Fruit fly (Drosophila melanogaster) whole organism, embryonic: Measurements from ENCODE around the gene CG17855.

Experiments used
- Bgb ChIP-seq: fragments of 200-800 bp; sonication (Bioruptor generic); IDR thresholded peaks from 2 replicates; pipeline ENCODE4 v1.3.6; 2022; ENCODE audit warnings: missing biosample characterization, missing genetic modification characterization; ENCODE audit not compliant: partially characterized antibody
- CG10462 ChIP-seq: fragments of 200-800 bp; sonication (Bioruptor generic); optimal IDR thresholded peaks from 2 replicates; lab custom pipeline; 2016; ENCODE audit warnings: missing biosample characterization, missing genetic modification characterization
- CG11247 ChIP-seq: fragments of 200-800 bp; sonication (Bioruptor generic); IDR thresholded peaks from 2 replicates; pipeline ENCODE4 v1.3.6; 2022; ENCODE audit warnings: missing biosample characterization, missing genetic modification characterization
- CG11398 ChIP-seq: fragments of 200-800 bp; sonication (Bioruptor generic); optimal IDR thresholded peaks from 2 replicates; lab custom pipeline; 2016; ENCODE audit warnings: missing biosample characterization, missing genetic modification characterization
- CG12219 ChIP-seq: fragments of 200-800 bp; sonication (Bioruptor generic); optimal IDR thresholded peaks from 3 replicates; lab custom pipeline; 2018; ENCODE audit warnings: missing biosample characterization, mild to moderate bottlenecking, missing genetic modification characterization
- CG12769 ChIP-seq: fragments of 200-800 bp; sonication (Bioruptor generic); optimal IDR thresholded peaks from 2 replicates; lab custom pipeline; 2019; ENCODE audit warnings: missing biosample characterization, mild to moderate bottlenecking, missing genetic modification characterization, moderate library complexity
- CG13123 ChIP-seq: fragments of 200-800 bp; sonication (Bioruptor generic); optimal IDR thresholded peaks from 2 replicates; lab custom pipeline; 2016; ENCODE audit warnings: missing biosample characterization, missing genetic modification characterization
- CG13894 ChIP-seq: fragments of 200-800 bp; sonication (Bioruptor generic); optimal IDR thresholded peaks from 3 replicates; lab custom pipeline; 2018; ENCODE audit warnings: missing biosample characterization, mild to moderate bottlenecking, missing genetic modification characterization, moderate library complexity
- CG15696 ChIP-seq: fragments of 200-800 bp; sonication (Bioruptor generic); optimal IDR thresholded peaks from 2 replicates; lab custom pipeline; 2019; ENCODE audit warnings: missing biosample characterization, mild to moderate bottlenecking, missing genetic modification characterization, moderate library complexity
- CG17612 ChIP-seq: fragments of 200-800 bp; sonication (Bioruptor generic); IDR thresholded peaks from 2 replicates; pipeline ENCODE4 v1.3.6; 2022; ENCODE audit warnings: missing biosample characterization, missing genetic modification characterization
- CG30020 ChIP-seq: fragments of 200-800 bp; optimal IDR thresholded peaks from 2 replicates; lab custom pipeline; 2019; ENCODE audit warnings: missing biosample characterization, mild to moderate bottlenecking, missing genetic modification characterization, moderate library complexity
- CG30431 ChIP-seq: fragments of 200-800 bp; sonication (Bioruptor generic); optimal IDR thresholded peaks from 2 replicates; lab custom pipeline; 2017; ENCODE audit warnings: missing biosample characterization, missing genetic modification characterization
- CG31388 ChIP-seq: fragments of 200-800 bp; sonication (Bioruptor generic); optimal IDR thresholded peaks from 2 replicates; lab custom pipeline; 2016; ENCODE audit warnings: missing biosample characterization, missing genetic modification characterization
- CG34224 ChIP-seq: fragments of 200-800 bp; sonication (Bioruptor generic); IDR thresholded peaks from 3 replicates; pipeline ENCODE4 v1.3.6; 2022; ENCODE audit warnings: missing biosample characterization, missing genetic modification characterization; ENCODE audit not compliant: partially characterized antibody
- CG3847 ChIP-seq: fragments of 200-800 bp; sonication (Bioruptor generic); IDR thresholded peaks from 2 replicates; pipeline ENCODE4 v1.3.6; 2022; ENCODE audit warnings: missing biosample characterization, missing genetic modification characterization
- CG7745 ChIP-seq: fragments of 200-800 bp; sonication (Bioruptor generic); optimal IDR thresholded peaks from 2 replicates; lab custom pipeline; 2018; ENCODE audit warnings: missing biosample characterization, mild to moderate bottlenecking, missing genetic modification characterization, moderate library complexity
- CG7786 ChIP-seq: fragments of 200-800 bp; sonication (Bioruptor generic); optimal IDR thresholded peaks from 2 replicates; lab custom pipeline; 2016; ENCODE audit warnings: missing biosample characterization, missing genetic modification characterization
- CG7963 ChIP-seq: fragments of 200-800 bp; sonication (Bioruptor generic); IDR thresholded peaks from 3 replicates; pipeline ENCODE4 v1.3.6; 2022; ENCODE audit warnings: missing biosample characterization, missing genetic modification characterization; ENCODE audit not compliant: partially characterized antibody
- CrebB ChIP-seq: fragments of 200-800 bp; sonication (Bioruptor generic); optimal IDR thresholded peaks from 3 replicates; lab custom pipeline; 2018; ENCODE audit warnings: missing biosample characterization, mild to moderate bottlenecking, missing genetic modification characterization
- Gsc ChIP-seq: fragments of 200-800 bp; sonication (Bioruptor generic); IDR thresholded peaks from 2 replicates; pipeline ENCODE4 v1.3.6; 2022; ENCODE audit warnings: missing biosample characterization, missing genetic modification characterization
- HLH3B ChIP-seq: fragments of 200-800 bp; sonication (Bioruptor generic); IDR thresholded peaks from 2 replicates; pipeline ENCODE4 v1.3.6; 2022; ENCODE audit warnings: missing biosample characterization, missing genetic modification characterization
- HLHmδ ChIP-seq: fragments of 200-800 bp; sonication (Bioruptor generic); optimal IDR thresholded peaks from 2 replicates; lab custom pipeline; 2018; ENCODE audit warnings: missing biosample characterization, mild to moderate bottlenecking, missing genetic modification characterization, moderate library complexity
- Hr39 ChIP-seq: fragments of >200 bp; optimal IDR thresholded peaks from 2 replicates; lab custom pipeline; 2017
- Med ChIP-seq: fragments of 200-800 bp; sonication (Bioruptor generic); peaks from one replicate; lab custom pipeline; 2016; ENCODE audit warnings: missing biosample characterization, missing genetic modification characterization, mild to moderate bottlenecking, inconsistent platforms, moderate library complexity
- NC2α ChIP-seq: fragments of 200-800 bp; sonication (Bioruptor generic); optimal IDR thresholded peaks from 2 replicates; lab custom pipeline; 2016; ENCODE audit warnings: missing biosample characterization, missing genetic modification characterization
- Neu2 ChIP-seq: fragments of 200-800 bp; sonication (Bioruptor generic); optimal IDR thresholded peaks from 3 replicates; lab custom pipeline; 2016; ENCODE audit warnings: missing biosample characterization, missing genetic modification characterization, borderline replicate concordance
- Nf-YC ChIP-seq: fragments of 200-800 bp; optimal IDR thresholded peaks from 3 replicates; lab custom pipeline; 2019; ENCODE audit warnings: missing biosample characterization, mild to moderate bottlenecking, missing genetic modification characterization, moderate library complexity
- NfI ChIP-seq: fragments of 200-800 bp; sonication (Bioruptor generic); optimal IDR thresholded peaks from 3 replicates; lab custom pipeline; 2018; ENCODE audit warnings: missing biosample characterization, mild to moderate bottlenecking, missing genetic modification characterization, moderate library complexity
- Side ChIP-seq: fragments of 200-800 bp; sonication (Bioruptor generic); optimal IDR thresholded peaks from 2 replicates; lab custom pipeline; 2016; ENCODE audit warnings: missing biosample characterization, missing genetic modification characterization
- Six4 ChIP-seq: fragments of 200-800 bp; sonication (Bioruptor generic); optimal IDR thresholded peaks from 2 replicates; lab custom pipeline; 2016; ENCODE audit warnings: missing biosample characterization, missing genetic modification characterization
- Sry-β ChIP-seq: fragments of 200-800 bp; sonication (Bioruptor generic); optimal IDR thresholded peaks from 2 replicates; lab custom pipeline; 2018; ENCODE audit warnings: missing biosample characterization, mild to moderate bottlenecking, missing genetic modification characterization, moderate library complexity
- Stat92E ChIP-seq, 3 experiments: fragments of >200 bp in 2 of 3; fragments of 200-800 bp in 1 of 3; sonication (Bioruptor generic) in 1 of 3; optimal IDR thresholded peaks; 2 replicates each; lab custom pipeline; 2017 to 2019; ENCODE audit warnings: missing biosample characterization in 3 of 3, missing genetic modification characterization in 3 of 3, mild to moderate bottlenecking in 1 of 3, moderate library complexity in 1 of 3
- Trl ChIP-seq, 3 experiments: fragments of >200 bp in 2 of 3; fragments of 200-800 bp in 1 of 3; sonication (Bioruptor generic) in 1 of 3; optimal IDR thresholded peaks; 2 replicates in 1 of 3; 3 replicates in 2 of 3; lab custom pipeline; 2016 to 2017; ENCODE audit warnings: missing biosample characterization in 1 of 3, missing genetic modification characterization in 1 of 3
- amos ChIP-seq: fragments of 200-800 bp; sonication (Bioruptor generic); IDR thresholded peaks from 2 replicates; pipeline ENCODE4 v1.3.6; 2022; ENCODE audit warnings: missing biosample characterization, missing genetic modification characterization; ENCODE audit not compliant: partially characterized antibody
- ash1 ChIP-seq: fragments of 200-800 bp; sonication (Bioruptor generic); optimal IDR thresholded peaks from 2 replicates; lab custom pipeline; 2018; ENCODE audit warnings: missing biosample characterization, mild to moderate bottlenecking, missing genetic modification characterization
- cad ChIP-seq: fragments of >200 bp; optimal IDR thresholded peaks from 2 replicates; lab custom pipeline; 2017; ENCODE audit warnings: missing biosample characterization, missing genetic modification characterization
- exex ChIP-seq: fragments of 200-800 bp; sonication (Bioruptor generic); optimal IDR thresholded peaks from 4 replicates; lab custom pipeline; 2018; ENCODE audit warnings: missing biosample characterization, mild to moderate bottlenecking, missing genetic modification characterization, moderate library complexity
- gem ChIP-seq: fragments of 200-800 bp; sonication (Bioruptor generic); optimal IDR thresholded peaks from 2 replicates; lab custom pipeline; 2019; ENCODE audit warnings: missing biosample characterization, mild to moderate bottlenecking, missing genetic modification characterization, moderate library complexity
- h ChIP-seq: fragments of >200 bp; optimal IDR thresholded peaks from 2 replicates; lab custom pipeline; 2017
- jumu ChIP-seq: fragments of 200-800 bp; sonication (Bioruptor generic); optimal IDR thresholded peaks from 3 replicates; lab custom pipeline; 2016; ENCODE audit warnings: missing biosample characterization, missing genetic modification characterization
- lab ChIP-seq: fragments of 200-800 bp; sonication (Bioruptor generic); optimal IDR thresholded peaks from 3 replicates; lab custom pipeline; 2017; ENCODE audit warnings: missing biosample characterization, missing genetic modification characterization, mild to moderate bottlenecking, moderate library complexity, missing genetic modification reagents
- mam ChIP-seq: fragments of 200-800 bp; sonication (Bioruptor generic); optimal IDR thresholded peaks from 3 replicates; lab custom pipeline; 2016; ENCODE audit warnings: missing biosample characterization, missing genetic modification characterization
- mirr ChIP-seq: fragments of 200-800 bp; sonication (Bioruptor generic); optimal IDR thresholded peaks from 3 replicates; lab custom pipeline; 2018; ENCODE audit warnings: missing biosample characterization, mild to moderate bottlenecking, missing genetic modification characterization
- prd ChIP-seq, 3 experiments: fragments of >200 bp in 2 of 3; fragments of 200-800 bp in 1 of 3; sonication (Bioruptor generic) in 1 of 3; optimal IDR thresholded peaks in 2 of 3; IDR thresholded peaks in 1 of 3; 2 replicates in 2 of 3; 3 replicates in 1 of 3; pipeline versions ENCODE4 v1.3.6 to Lab custom; 2017 to 2022; ENCODE audit warnings: missing biosample characterization in 1 of 3, missing genetic modification characterization in 1 of 3
- pum ChIP-seq: fragments of 200-800 bp; sonication (Bioruptor generic); optimal IDR thresholded peaks from 2 replicates; lab custom pipeline; 2016; ENCODE audit warnings: missing biosample characterization, missing genetic modification characterization
- repo ChIP-seq: fragments of 200-800 bp; sonication (Bioruptor generic); optimal IDR thresholded peaks from 2 replicates; lab custom pipeline; 2016; ENCODE audit warnings: missing biosample characterization, missing genetic modification characterization
- run ChIP-seq: fragments of 200-800 bp; sonication (Bioruptor generic); optimal IDR thresholded peaks from 3 replicates; lab custom pipeline; 2018; ENCODE audit warnings: missing biosample characterization, mild to moderate bottlenecking, missing genetic modification characterization
- slou ChIP-seq: fragments of 200-800 bp; sonication (Bioruptor generic); optimal IDR thresholded peaks from 3 replicates; lab custom pipeline; 2016; ENCODE audit warnings: missing biosample characterization, missing genetic modification characterization
- ssp ChIP-seq: fragments of 200-800 bp; sonication (Bioruptor generic); IDR thresholded peaks from 2 replicates; pipeline ENCODE4 v1.3.6; 2022; ENCODE audit warnings: missing biosample characterization, missing genetic modification characterization
- zen ChIP-seq: fragments of 200-800 bp; sonication (Bioruptor generic); optimal IDR thresholded peaks from 3 replicates; lab custom pipeline; 2018; ENCODE audit warnings: missing biosample characterization, mild to moderate bottlenecking, missing genetic modification characterization, moderate library complexity

CG17855 gene

DNA sequence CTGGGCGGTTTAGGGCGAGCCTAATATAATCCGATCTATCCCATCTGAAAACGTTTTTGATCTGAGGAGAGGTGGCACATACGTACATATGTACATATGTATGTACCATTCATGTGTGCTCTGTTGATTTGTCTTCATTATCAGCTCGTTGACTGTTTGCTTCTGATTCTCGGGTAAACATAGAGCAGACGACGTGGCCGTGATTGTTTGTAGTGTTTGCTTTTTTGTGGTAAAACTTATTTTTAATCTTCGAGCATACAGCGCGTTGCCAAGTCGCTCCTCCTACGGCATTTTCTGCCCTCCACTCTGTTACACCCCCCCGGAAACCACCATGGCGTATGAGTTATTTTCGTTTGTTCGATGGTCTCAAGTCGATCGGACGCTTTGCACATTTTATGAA, 14.6 kb upstream of the CG17855 start (continued):
- TF ChIP-seq NC2α (GFP tag; lab: Kevin White, UChicago) (peak; percentile 87), pum (GFP tag; lab: Kevin White, UChicago) (peak; percentile 78), mirr (peak; percentile 98), zen (peak; percentile 59), CG31388 (no peak), exex (tag; lab: Kevin White, UChicago) (peak; percentile 78), CG13894 (peak; percentile 82), CG10462 (GFP tag; lab: Kevin White, UChicago) (peak; percentile 73), run (tag; lab: Kevin White, UChicago) (peak; percentile 93), jumu (peak; percentile 47), CG17612 (GFP tag; lab: Robert Waterston, UW) (peak; percentile 49; the same call in 1 of the 2 replicates), gem (tag; lab: Kevin White, UChicago) (peak; percentile 83), CG34224 (no peak), cad (GFP tag; lab: Kevin White, UChicago) (no peak), Side (GFP tag; lab: Kevin White, UChicago) (peak; percentile 88), Sry-β (GFP tag; lab: Kevin White, UChicago) (peak; percentile 70), Six4 (GFP tag; lab: Kevin White, UChicago) (peak; percentile 75), CG7963 (GFP tag; lab: Robert Waterston, UW) (no peak), amos (GFP tag; lab: Robert Waterston, UW) (no peak), ash1 (GFP tag; lab: Kevin White, UChicago) (peak; percentile 90), Nf-YC (tag; lab: Kevin White, UChicago) (peak; percentile 63), prd (optimal IDR thresholded peaks at IDR 0.05; lab: Kevin White, UChicago) (no peak), prd (GFP tag; IDR thresholded peaks at IDR 0.05; lab: Robert Waterston, UW) (peak; percentile 65; the same call in 2 of the 3 replicates), slou (GFP tag; lab: Kevin White, UChicago) (peak; percentile 46), Med (GFP tag; lab: Kevin White, UChicago) (peak; percentile 97), HLH3B (peak; percentile 78; the same call in 1 of the 2 replicates), CG30020 (no peak), CG7786 (GFP tag; lab: Kevin White, UChicago) (peak; percentile 74), Gsc (GFP tag; lab: Robert Waterston, UW) (no peak), Hr39 (no peak), CG7745 (tag; lab: Kevin White, UChicago) (peak; percentile 94), HLHmδ (GFP tag; lab: Kevin White, UChicago) (peak; percentile 97), CrebB (tag; lab: Kevin White, UChicago) (peak; percentile 97), CG3847 (GFP tag; lab: Robert Waterston, UW) (peak; percentile 52), ssp (peak; percentile 12; the same call in 1 of the 2 replicates), CG12219 (peak; percentile 91), CG11398 (GFP tag; lab: Kevin White, UChicago) (peak; percentile 95), CG12769 (tag; lab: Kevin White, UChicago) (peak; percentile 93), NfI (GFP tag; lab: Kevin White, UChicago) (peak; percentile 74), Bgb (GFP tag; lab: Robert Waterston, UW) (no peak), CG30431 (GFP tag; lab: Kevin White, UChicago) (peak; percentile 58), repo (peak; percentile 77), mam (peak; percentile 51), Neu2 (GFP tag; lab: Kevin White, UChicago) (no peak), lab (peak; percentile 97), CG13123 (GFP tag; lab: Kevin White, UChicago) (peak; percentile 92), CG11247 (GFP tag; lab: Robert Waterston, UW) (peak; percentile 73), CG15696 (tag; lab: Kevin White, UChicago) (peak; percentile 89), Trl (optimal IDR thresholded peaks at IDR 0.05; lab: Kevin White, UChicago) (no peak), Trl (GFP tag; optimal IDR thresholded peaks at IDR 0.05; lab: Kevin White, UChicago) (peak; percentile 97), h (lab: Kevin White, UChicago) (no peak), Stat92E (GFP tag; optimal IDR thresholded peaks at IDR 0.05; lab: Kevin White, UChicago) (peak in 1 of 3 experiments; percentile 49)
